Worm (Caenorhabditis elegans): ENCODE data around the gene sel-13.

ce11 chrIII:4658384-4658844 lies 41.6 kb downstream of the sel-13 start, which contains the start of gene cdka-1:
- peak; percentile 29 for TF ChIP-seq him-1 (tag; optimal IDR thresholded peaks at IDR 0.05)
- TF ChIP-seq dao-5 (tag; optimal IDR thresholded peaks at IDR 0.05) = no peak
- TF ChIP-seq W03F9.2 (tag; optimal IDR thresholded peaks at IDR 0.05) = no peak
